Fruit fly (Drosophila melanogaster) S2 (cell line): ENCODE data around the gene CG13053.

Source experiments
- CG8478 ChIP-seq: fragments of >200 bp; optimal IDR thresholded peaks from 2 replicates; lab custom pipeline; 2018
- CTCF ChIP-seq, 2 experiments: fragments of >200 bp; optimal IDR thresholded peaks; 2 replicates each; lab custom pipeline; 2018

DNA sequence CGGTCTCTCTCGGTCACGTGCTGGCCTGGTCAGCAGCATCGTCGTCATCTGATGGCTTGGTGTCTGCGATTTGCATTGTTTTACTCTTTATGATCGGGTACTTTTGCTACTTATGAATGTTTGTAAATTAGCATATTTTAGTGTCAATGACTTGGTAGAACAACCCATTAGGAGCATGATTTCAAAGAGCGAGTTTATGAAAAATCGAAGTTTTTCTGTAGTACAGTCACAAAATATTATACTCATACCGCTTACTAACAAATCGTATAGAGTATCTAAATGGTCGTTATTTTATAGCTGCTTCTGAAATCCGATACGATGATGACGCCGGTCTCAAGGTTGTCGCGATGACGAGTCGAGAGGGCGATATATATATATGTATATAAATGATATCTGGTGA is 26.7 kb upstream of the CG13053 start:
- TF ChIP-seq CG8478 (lab: Kevin White, UChicago) (no peak), CTCF (optimal IDR thresholded peaks at IDR 0.05; lab: Kevin White, UChicago) (no peak)
